Worm (Caenorhabditis elegans): ENCODE results near the gene F44B9.2.

The F44B9.2 gene

DNA sequence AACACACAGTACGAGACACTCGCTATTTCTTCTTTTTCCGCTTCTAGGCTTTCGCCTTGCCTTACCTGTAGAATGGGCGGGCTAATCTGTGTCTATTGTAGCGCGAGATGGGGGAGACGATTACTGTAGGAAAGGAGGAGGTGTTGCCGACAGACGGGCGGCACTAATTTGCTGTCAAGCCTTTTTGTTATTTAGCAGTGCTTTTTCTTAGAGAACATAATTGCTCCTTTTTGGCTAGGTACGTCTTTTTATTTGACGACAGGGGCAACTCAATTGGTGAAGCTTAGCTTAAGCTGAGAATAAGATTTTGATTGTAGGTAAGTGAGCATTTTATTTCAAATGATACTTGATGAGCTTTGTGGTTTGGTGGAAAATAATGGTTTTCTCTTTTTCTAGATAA is 41.4 kb downstream of the F44B9.2 start:
- no peak for TF ChIP-seq C38D4.7 (GFP tag; optimal IDR thresholded peaks at IDR 0.05)
- TF ChIP-seq npax-4 (tag; optimal IDR thresholded peaks at IDR 0.05), result no peak
- TF ChIP-seq zip-5 (tag; optimal IDR thresholded peaks at IDR 0.05), result no peak
- no peak for TF ChIP-seq pax-1 (tag; optimal IDR thresholded peaks at IDR 0.05)
- no peak for TF ChIP-seq unc-55 (GFP tag; optimal IDR thresholded peaks at IDR 0.05)
- TF ChIP-seq ceh-6 (GFP tag; optimal IDR thresholded peaks at IDR 0.05), result no peak
- no peak for TF ChIP-seq ahr-1 (tag; optimal IDR thresholded peaks at IDR 0.05)
- no peak for TF ChIP-seq dmd-4 (tag; optimal IDR thresholded peaks at IDR 0.05; ENCODE audit: borderline replicate concordance)
- TF ChIP-seq pha-4 (tag; optimal IDR thresholded peaks at IDR 0.05), result no peak
- TF ChIP-seq pag-3 (tag; optimal IDR thresholded peaks at IDR 0.05; ENCODE audit: borderline replicate concordance), result no peak
- no peak for TF ChIP-seq Y22D7AL.16 (tag; optimal IDR thresholded peaks at IDR 0.05)
- TF ChIP-seq ceh-34 (tag; optimal IDR thresholded peaks at IDR 0.05), result no peak
- TF ChIP-seq hlh-8 (tag; optimal IDR thresholded peaks at IDR 0.05), result no peak
- TF ChIP-seq ztf-16 (tag; optimal IDR thresholded peaks at IDR 0.05), result no peak
- TF ChIP-seq lim-6 (tag; optimal IDR thresholded peaks at IDR 0.05), result no peak
- no peak for TF ChIP-seq elt-4 (tag; optimal IDR thresholded peaks at IDR 0.05)

ce11 chrIII:8065101-8065500 is 42.8 kb downstream of the F44B9.2 start:
- TF ChIP-seq nfya-1 (tag; optimal IDR thresholded peaks at IDR 0.05) (peak; percentile 90), tbx-2 (tag; optimal IDR thresholded peaks at IDR 0.05) (no peak)

DNA sequence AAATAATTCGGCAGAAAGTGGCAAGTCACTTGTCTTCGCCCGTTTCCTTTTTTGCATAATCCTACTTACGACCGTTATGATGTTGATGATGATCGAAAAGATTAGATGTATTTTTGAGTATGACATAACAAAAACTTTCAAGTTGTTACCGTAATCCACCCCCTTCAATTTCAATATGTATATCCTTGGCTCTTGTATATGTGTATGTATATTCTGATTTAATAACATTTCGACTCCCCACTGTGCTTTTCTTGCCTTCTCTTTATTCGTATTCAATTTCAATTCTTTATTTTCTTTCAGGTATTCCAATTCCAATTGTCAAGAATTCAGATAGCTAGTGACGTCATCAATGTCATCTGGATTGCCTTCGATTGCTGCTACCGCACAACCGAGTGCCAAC is 44.7 kb downstream of the F44B9.2 start, which contains the start of gene pros-1:
TSS of gene pros-1 (plus strand) at position 301 of the 400 bp plus-strand sequence.
- TF ChIP-seq ceh-31 (tag; optimal IDR thresholded peaks at IDR 0.05) (no peak), lim-6 (tag; optimal IDR thresholded peaks at IDR 0.05) (no peak), dve-1 (tag; optimal IDR thresholded peaks at IDR 0.05) (no peak), ama-1 (optimal IDR thresholded peaks at IDR 0.05) (no peak), ceh-18 (tag; optimal IDR thresholded peaks at IDR 0.05) (no peak), ets-4 (tag; optimal IDR thresholded peaks at IDR 0.05) (no peak)

DNA sequence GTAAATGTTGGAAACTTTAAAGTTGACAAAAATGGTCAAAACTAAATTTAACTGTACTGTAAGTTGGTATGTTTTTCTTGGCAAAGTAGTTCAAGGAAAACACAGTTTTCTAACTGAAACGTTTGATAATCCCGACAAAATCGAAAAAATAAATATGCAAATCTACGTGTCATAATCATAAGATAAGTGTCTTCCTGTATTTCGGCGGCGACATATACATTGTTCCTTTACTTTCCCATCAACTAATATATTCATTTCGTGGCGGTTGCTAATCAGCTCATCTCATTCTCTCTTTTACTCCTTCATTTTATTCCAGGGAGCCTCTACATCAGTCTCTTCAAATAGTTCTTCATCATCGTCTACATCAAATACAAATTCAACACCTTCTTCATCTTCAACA is 45.5 kb downstream of the F44B9.2 start:
- TF ChIP-seq sdc-2 (tag; optimal IDR thresholded peaks at IDR 0.05) (no peak), ceh-45 (GFP tag; IDR thresholded peaks at IDR 0.05) (no peak), nhr-11 (tag; optimal IDR thresholded peaks at IDR 0.05) (no peak), ztf-16 (tag; optimal IDR thresholded peaks at IDR 0.05) (no peak), ceh-22 (tag; optimal IDR thresholded peaks at IDR 0.05) (no peak), ceh-2 (tag; optimal IDR thresholded peaks at IDR 0.05) (no peak), unc-3 (GFP tag; conservative IDR thresholded peaks at IDR 0.05) (no peak), unc-3 (tag; optimal IDR thresholded peaks at IDR 0.05) (no peak)

DNA sequence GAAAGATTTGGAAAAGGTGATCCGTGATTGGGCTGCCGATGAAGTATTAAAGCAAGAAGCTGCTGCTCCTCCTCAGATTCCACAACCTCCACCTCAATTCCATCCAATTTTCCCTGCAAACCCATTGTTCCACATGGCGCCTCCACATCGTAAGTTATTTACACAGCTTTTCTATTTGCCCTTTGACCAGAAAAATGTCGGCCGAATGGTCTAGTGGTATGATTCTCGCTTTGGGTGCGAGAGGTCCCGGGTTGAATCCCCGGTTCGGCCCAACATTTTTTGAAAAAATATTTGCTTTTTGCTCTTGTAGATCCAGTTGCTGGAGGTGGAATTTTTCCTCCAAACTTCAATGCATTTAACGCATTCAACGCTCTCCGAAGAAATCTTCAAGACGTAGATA is 46.9 kb downstream of the F44B9.2 start:
- TF ChIP-seq ceh-6 (GFP tag; optimal IDR thresholded peaks at IDR 0.05) (peak; percentile 32), dmd-4 (tag; optimal IDR thresholded peaks at IDR 0.05; ENCODE audit: borderline replicate concordance) (no peak), pros-1 (tag; optimal IDR thresholded peaks at IDR 0.05) (peak; percentile 72), hlh-6 (tag; optimal IDR thresholded peaks at IDR 0.05) (no peak), Y22D7AL.16 (tag; optimal IDR thresholded peaks at IDR 0.05) (no peak), sox-4 (tag; optimal IDR thresholded peaks at IDR 0.05) (no peak)

Data from whole organism, late embryonic.